Fruit fly (Drosophila melanogaster) Kc167 (cell line): Measurements from ENCODE around the gene CG5644.

ENCODE experiments used
- Myc ChIP-seq: fragments of >200 bp; optimal IDR thresholded peaks from 2 replicates; lab custom pipeline; 2017; ENCODE audit warnings: missing external identifiers
- Sin3A ChIP-seq: fragments of >200 bp; optimal IDR thresholded peaks from 2 replicates; lab custom pipeline; 2018; ENCODE audit warnings: missing external identifiers
- insv ChIP-seq: fragments of >200 bp; optimal IDR thresholded peaks from 3 replicates; lab custom pipeline; 2018; ENCODE audit warnings: missing external identifiers
- psq ChIP-seq: fragments of >200 bp; optimal IDR thresholded peaks from 2 replicates; lab custom pipeline; 2017; ENCODE audit warnings: missing external identifiers
- ttk ChIP-seq: sonication (Bioruptor generic); optimal IDR thresholded peaks from 2 replicates; lab custom pipeline; 2017; ENCODE audit warnings: missing external identifiers

DNA sequence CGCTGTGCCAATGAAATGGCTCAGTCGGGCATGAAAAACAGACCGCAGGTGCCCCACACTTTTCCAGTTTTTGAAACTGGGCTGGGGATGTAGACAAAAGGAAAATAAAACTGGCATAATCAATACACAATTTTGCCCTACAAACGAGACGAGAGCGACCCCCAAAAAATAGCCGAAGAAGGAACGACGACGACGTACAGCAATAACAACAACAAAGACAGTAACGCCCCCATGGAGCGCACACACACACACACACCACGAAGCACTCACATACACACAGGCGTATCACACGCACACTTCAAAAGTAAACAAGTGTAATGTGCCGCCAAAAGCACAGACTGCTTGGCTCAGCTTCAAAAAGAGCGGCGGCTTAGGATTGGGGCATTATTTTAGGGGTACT is 28.2 kb downstream of the CG5644 start:
- TF ChIP-seq psq (lab: Kevin White, UChicago): no peak
- no peak for TF ChIP-seq insv (lab: Kevin White, UChicago)
- TF ChIP-seq Sin3A (lab: Kevin White, UChicago): no peak
- TF ChIP-seq Myc (lab: Kevin White, UChicago): no peak
- no peak for TF ChIP-seq ttk (lab: Kevin White, UChicago)
